Worm (Caenorhabditis elegans) whole organism, L1 larva: Measurements from ENCODE around the gene srg-54.

ENCODE experiments used
- efl-1 ChIP-seq, 4 experiments: fragments of 150-350 bp; optimal IDR thresholded peaks in 3 of 4; peaks in 1 of 4; 1 replicate in 1 of 4; 2 replicates in 3 of 4; lab custom pipeline; 2014; ENCODE audit warnings: missing biosample characterization in 2 of 4, missing genetic modification characterization in 2 of 4, missing genetic modification reagents in 2 of 4
- jun-1 ChIP-seq: fragments of 150-350 bp; optimal IDR thresholded peaks from 2 replicates; lab custom pipeline; 2014; ENCODE audit warnings: missing biosample characterization, missing genetic modification reagents, missing genetic modification characterization
- lin-13 ChIP-seq: fragments of 150-350 bp; optimal IDR thresholded peaks from 2 replicates; lab custom pipeline; 2014; ENCODE audit warnings: missing biosample characterization, missing genetic modification reagents, missing genetic modification characterization
- nhr-28 ChIP-seq: fragments of 150-350 bp; optimal IDR thresholded peaks from 2 replicates; lab custom pipeline; 2014; ENCODE audit warnings: missing biosample characterization, missing genetic modification characterization
- snpc-4 ChIP-seq: fragments of 150-350 bp; optimal IDR thresholded peaks from 2 replicates; lab custom pipeline; 2014; ENCODE audit warnings: missing biosample characterization, missing genetic modification characterization

- TF ChIP-seq nhr-28 (tag; lab: Kevin White, UChicago) (no peak), snpc-4 (tag; lab: Kevin White, UChicago) (no peak), lin-13 (no peak), efl-1 (optimal IDR thresholded peaks at IDR 0.05; lab: Kevin White, UChicago) (no peak), efl-1 (GFP tag; optimal IDR thresholded peaks at IDR 0.05 in 1 of 2; lab: Kevin White, UChicago) (no peak), jun-1 (no peak)
Measured at ce11 chrV:14955676-14956075, 31.7 kb upstream of the srg-54 start, which contains the start of gene F02D8.9.
